Fruit fly (Drosophila melanogaster) whole organism, embryonic: ENCODE measurements around the gene CG13622.
A peak's percentile ranks its signal among the peaks of the same experiment; 100 is the strongest.

Experiments
- CG11247 ChIP-seq: fragments of 200-800 bp; sonication (Bioruptor generic); IDR thresholded peaks from 2 replicates; pipeline ENCODE4 v1.3.6; 2022; ENCODE audit warnings: missing biosample characterization, missing genetic modification characterization
- CG11560 ChIP-seq: fragments of 200-800 bp; sonication (Bioruptor generic); IDR thresholded peaks from 3 replicates; pipeline ENCODE4 v1.3.6; 2022; ENCODE audit warnings: missing biosample characterization, missing genetic modification characterization
- CG11723 ChIP-seq: fragments of 200-800 bp; sonication (Bioruptor generic); optimal IDR thresholded peaks from 2 replicates; lab custom pipeline; 2017; ENCODE audit warnings: missing biosample characterization, mild to moderate bottlenecking, missing genetic modification characterization
- CG1233 ChIP-seq: fragments of 200-800 bp; sonication (Bioruptor generic); optimal IDR thresholded peaks from 4 replicates; lab custom pipeline; 2018; ENCODE audit warnings: missing biosample characterization, mild to moderate bottlenecking, missing genetic modification characterization
- CG15269 ChIP-seq: fragments of 200-800 bp; sonication (Bioruptor generic); optimal IDR thresholded peaks from 2 replicates; lab custom pipeline; 2018; ENCODE audit warnings: missing biosample characterization, mild to moderate bottlenecking, missing genetic modification characterization, moderate library complexity
- CG16779 ChIP-seq: fragments of 200-800 bp; sonication (Bioruptor generic); IDR thresholded peaks from 2 replicates; pipeline ENCODE4 v1.3.6; 2022; ENCODE audit warnings: missing biosample characterization, missing genetic modification characterization
- CG16813 ChIP-seq: fragments of 200-800 bp; sonication (Bioruptor generic); IDR thresholded peaks from 3 replicates; pipeline ENCODE4 v1.3.6; 2022; ENCODE audit warnings: missing biosample characterization, missing genetic modification characterization; ENCODE audit not compliant: partially characterized antibody
- CG18011 ChIP-seq: fragments of 200-800 bp; sonication (Bioruptor generic); optimal IDR thresholded peaks from 2 replicates; lab custom pipeline; 2017; ENCODE audit warnings: missing biosample characterization, missing genetic modification characterization, mild to moderate bottlenecking, moderate library complexity, missing genotype
- CG18262 ChIP-seq: fragments of 200-800 bp; optimal IDR thresholded peaks from 3 replicates; lab custom pipeline; 2019; ENCODE audit warnings: missing biosample characterization, mild to moderate bottlenecking, missing genetic modification characterization, moderate library complexity
- CG1832 ChIP-seq: fragments of 200-800 bp; sonication (Bioruptor generic); optimal IDR thresholded peaks from 2 replicates; lab custom pipeline; 2017; ENCODE audit warnings: missing biosample characterization, mild to moderate bottlenecking, missing genetic modification characterization, inconsistent platforms
- CG2116 ChIP-seq: fragments of 200-800 bp; sonication (Bioruptor generic); optimal IDR thresholded peaks from 3 replicates; lab custom pipeline; 2018; ENCODE audit warnings: missing biosample characterization, mild to moderate bottlenecking, missing genetic modification characterization
- CG2120 ChIP-seq: fragments of 200-800 bp; sonication (Bioruptor generic); optimal IDR thresholded peaks from 3 replicates; lab custom pipeline; 2016; ENCODE audit warnings: missing biosample characterization, missing genetic modification characterization
- CG33213 ChIP-seq: fragments of 200-800 bp; sonication (Bioruptor generic); optimal IDR thresholded peaks from 3 replicates; lab custom pipeline; 2016; ENCODE audit warnings: missing biosample characterization, missing genetic modification characterization
- CG3847 ChIP-seq: fragments of 200-800 bp; sonication (Bioruptor generic); IDR thresholded peaks from 2 replicates; pipeline ENCODE4 v1.3.6; 2022; ENCODE audit warnings: missing biosample characterization, missing genetic modification characterization
- CG4424 ChIP-seq: fragments of 200-800 bp; sonication (Bioruptor generic); optimal IDR thresholded peaks from 3 replicates; lab custom pipeline; 2016; ENCODE audit warnings: missing biosample characterization, missing genetic modification characterization
- CG4854 ChIP-seq: fragments of 200-800 bp; sonication (Bioruptor generic); optimal IDR thresholded peaks from 2 replicates; lab custom pipeline; 2016; ENCODE audit warnings: missing biosample characterization, missing genetic modification characterization, inconsistent platforms
- CG5245 ChIP-seq: fragments of 200-800 bp; sonication (Bioruptor generic); optimal IDR thresholded peaks from 3 replicates; lab custom pipeline; 2016; ENCODE audit warnings: missing biosample characterization, missing genetic modification characterization
- CG7556 ChIP-seq: fragments of 200-800 bp; sonication (Bioruptor generic); optimal IDR thresholded peaks from 2 replicates; lab custom pipeline; 2017; ENCODE audit warnings: missing biosample characterization, mild to moderate bottlenecking, missing genetic modification characterization
- Camta ChIP-seq: fragments of 200-800 bp; sonication (Bioruptor generic); optimal IDR thresholded peaks from 2 replicates; lab custom pipeline; 2016; ENCODE audit warnings: missing biosample characterization, missing genetic modification characterization
- D19A ChIP-seq: fragments of 200-800 bp; optimal IDR thresholded peaks from 3 replicates; lab custom pipeline; 2019; ENCODE audit warnings: missing biosample characterization, mild to moderate bottlenecking, missing genetic modification characterization, moderate library complexity
- Doc2 ChIP-seq: fragments of 200-800 bp; sonication (Bioruptor generic); IDR thresholded peaks from 2 replicates; pipeline ENCODE4 v1.3.6; 2022; ENCODE audit warnings: missing biosample characterization, missing genetic modification characterization
- Eip74EF ChIP-seq, 2 experiments: fragments of 200-800 bp in 1 of 2; fragments of >200 bp in 1 of 2; sonication (Bioruptor generic) in 1 of 2; optimal IDR thresholded peaks; 2 replicates each; lab custom pipeline; 2017 to 2019; ENCODE audit warnings: missing biosample characterization in 2 of 2, missing genetic modification characterization in 2 of 2, mild to moderate bottlenecking in 1 of 2, moderate library complexity in 1 of 2
- Elba2 ChIP-seq: fragments of 200-800 bp; sonication (Bioruptor generic); optimal IDR thresholded peaks from 3 replicates; lab custom pipeline; 2016; ENCODE audit warnings: missing biosample characterization, missing genetic modification characterization
- Hmr ChIP-seq: fragments of 200-800 bp; sonication (Bioruptor generic); optimal IDR thresholded peaks from 3 replicates; lab custom pipeline; 2017; ENCODE audit warnings: mild to moderate bottlenecking, missing biosample characterization, missing genetic modification reagents, missing genetic modification characterization
- MESR4 ChIP-seq: fragments of 200-800 bp; sonication (Bioruptor generic); optimal IDR thresholded peaks from 2 replicates; lab custom pipeline; 2018; ENCODE audit warnings: missing biosample characterization, mild to moderate bottlenecking, missing genetic modification characterization, moderate library complexity
- Myb ChIP-seq: fragments of 200-800 bp; sonication (Bioruptor generic); optimal IDR thresholded peaks from 2 replicates; lab custom pipeline; 2016; ENCODE audit warnings: missing biosample characterization, missing genetic modification characterization
- Nf-YB ChIP-seq: fragments of 200-800 bp; sonication (Bioruptor generic); optimal IDR thresholded peaks from 3 replicates; lab custom pipeline; 2019; ENCODE audit warnings: missing biosample characterization, mild to moderate bottlenecking, missing genetic modification characterization, moderate library complexity
- Opbp ChIP-seq: fragments of 200-800 bp; sonication (Bioruptor generic); IDR thresholded peaks from 3 replicates; pipeline ENCODE4 v1.3.6; 2022; ENCODE audit warnings: missing biosample characterization, missing genetic modification characterization; ENCODE audit not compliant: partially characterized antibody
- PHDP ChIP-seq: fragments of 200-800 bp; sonication (Bioruptor generic); optimal IDR thresholded peaks from 3 replicates; lab custom pipeline; 2018; ENCODE audit warnings: missing biosample characterization, mild to moderate bottlenecking, missing genetic modification characterization, moderate library complexity
- Sin3A ChIP-seq: fragments of >200 bp; optimal IDR thresholded peaks from 2 replicates; lab custom pipeline; 2018
- al ChIP-seq: fragments of 200-800 bp; sonication (Bioruptor generic); IDR thresholded peaks from 2 replicates; pipeline ENCODE4 v1.3.6; 2022; ENCODE audit warnings: missing biosample characterization, missing genetic modification characterization
- amos ChIP-seq: fragments of 200-800 bp; sonication (Bioruptor generic); IDR thresholded peaks from 2 replicates; pipeline ENCODE4 v1.3.6; 2022; ENCODE audit warnings: missing biosample characterization, missing genetic modification characterization; ENCODE audit not compliant: partially characterized antibody
- ase ChIP-seq: fragments of 200-800 bp; sonication (Bioruptor generic); IDR thresholded peaks from 3 replicates; pipeline ENCODE4 v1.3.6; 2022; ENCODE audit warnings: missing biosample characterization, missing genetic modification characterization
- ash1 ChIP-seq: fragments of 200-800 bp; sonication (Bioruptor generic); optimal IDR thresholded peaks from 2 replicates; lab custom pipeline; 2018; ENCODE audit warnings: missing biosample characterization, mild to moderate bottlenecking, missing genetic modification characterization
- bowl ChIP-seq: fragments of 200-800 bp; sonication (Bioruptor generic); IDR thresholded peaks from 2 replicates; pipeline ENCODE4 v1.3.6; 2022; ENCODE audit warnings: missing biosample characterization, missing genetic modification characterization
- cg ChIP-seq: fragments of 200-800 bp; sonication (Bioruptor generic); optimal IDR thresholded peaks from 3 replicates; lab custom pipeline; 2019; ENCODE audit warnings: missing biosample characterization, mild to moderate bottlenecking, missing genetic modification characterization, moderate library complexity
- crp ChIP-seq, 2 experiments: fragments of 200-800 bp; sonication (Bioruptor generic); optimal IDR thresholded peaks; 2 replicates in 1 of 2; 3 replicates in 1 of 2; lab custom pipeline; 2017; ENCODE audit warnings: missing biosample characterization in 2 of 2, missing genetic modification characterization in 2 of 2, mild to moderate bottlenecking in 1 of 2, moderate library complexity in 1 of 2
- dmrt99B ChIP-seq: fragments of 200-800 bp; sonication (Bioruptor generic); optimal IDR thresholded peaks from 2 replicates; lab custom pipeline; 2018; ENCODE audit warnings: missing biosample characterization, mild to moderate bottlenecking, missing genetic modification characterization, moderate library complexity
- ewg ChIP-seq: fragments of 200-800 bp; sonication (Bioruptor generic); optimal IDR thresholded peaks from 3 replicates; lab custom pipeline; 2017; ENCODE audit warnings: mild to moderate bottlenecking, missing biosample characterization, missing genetic modification reagents, missing genetic modification characterization
- grau ChIP-seq: fragments of 200-800 bp; optimal IDR thresholded peaks from 3 replicates; lab custom pipeline; 2019; ENCODE audit warnings: missing biosample characterization, mild to moderate bottlenecking, missing genetic modification characterization, moderate library complexity
- gro ChIP-seq: fragments of 200-800 bp; sonication (Bioruptor generic); optimal IDR thresholded peaks from 2 replicates; lab custom pipeline; 2016; ENCODE audit warnings: missing biosample characterization, missing genetic modification characterization
- ham ChIP-seq: fragments of 200-800 bp; sonication (Bioruptor generic); IDR thresholded peaks from 2 replicates; pipeline ENCODE4 v1.3.6; 2022; ENCODE audit warnings: missing biosample characterization, missing genetic modification characterization
- insv ChIP-seq, 2 experiments: fragments of 200-800 bp; sonication (Bioruptor generic); optimal IDR thresholded peaks; 3 replicates each; lab custom pipeline; 2016 to 2018; ENCODE audit warnings: missing biosample characterization in 2 of 2, missing genetic modification characterization in 2 of 2
- run ChIP-seq: fragments of 200-800 bp; sonication (Bioruptor generic); optimal IDR thresholded peaks from 3 replicates; lab custom pipeline; 2018; ENCODE audit warnings: missing biosample characterization, mild to moderate bottlenecking, missing genetic modification characterization
- sc ChIP-seq, 3 experiments: fragments of >200 bp in 2 of 3; fragments of 200-800 bp in 1 of 3; sonication (Bioruptor generic) in 1 of 3; optimal IDR thresholded peaks; 2 replicates in 2 of 3; 3 replicates in 1 of 3; lab custom pipeline; 2017; ENCODE audit warnings: mild to moderate bottlenecking in 1 of 3, missing biosample characterization in 1 of 3, missing genetic modification characterization in 1 of 3, missing genetic modification reagents in 1 of 3
- slou ChIP-seq: fragments of 200-800 bp; sonication (Bioruptor generic); optimal IDR thresholded peaks from 3 replicates; lab custom pipeline; 2016; ENCODE audit warnings: missing biosample characterization, missing genetic modification characterization
- slp2 ChIP-seq: fragments of 200-800 bp; sonication (Bioruptor generic); optimal IDR thresholded peaks from 2 replicates; lab custom pipeline; 2016; ENCODE audit warnings: missing biosample characterization, missing genetic modification characterization
- sna ChIP-seq: fragments of 200-800 bp; sonication (Bioruptor generic); IDR thresholded peaks from 2 replicates; pipeline ENCODE4 v1.3.6; 2022; ENCODE audit warnings: missing biosample characterization, missing genetic modification characterization; ENCODE audit not compliant: partially characterized antibody
- vfl ChIP-seq: fragments of 200-800 bp; sonication (Bioruptor generic); optimal IDR thresholded peaks from 2 replicates; lab custom pipeline; 2016; ENCODE audit warnings: missing biosample characterization, missing genetic modification characterization
- zfh2 ChIP-seq: fragments of 200-800 bp; sonication (Bioruptor generic); optimal IDR thresholded peaks from 2 replicates; lab custom pipeline; 2016; ENCODE audit warnings: missing biosample characterization, missing genetic modification characterization

CG13622 gene

dm6 chr3R:24567427-24567771 is 43.9 kb upstream of the CG13622 start (continued):
- TF ChIP-seq crp (GFP tag; optimal IDR thresholded peaks at IDR 0.05; lab: Kevin White, UChicago), result peak in 1 of 2 experiments; percentile 30
- TF ChIP-seq cg (GFP tag; lab: Kevin White, UChicago), result no peak
- TF ChIP-seq Opbp (GFP tag; lab: Robert Waterston, UW), result no peak
- peak; percentile 86 for TF ChIP-seq Camta
- TF ChIP-seq amos, result no peak
- no peak for TF ChIP-seq ash1 (GFP tag; lab: Kevin White, UChicago)
- peak; percentile 73 for TF ChIP-seq CG18011 (GFP tag; lab: Kevin White, UChicago)
- peak; percentile 90 for TF ChIP-seq dmrt99B (tag; lab: Kevin White, UChicago)
- TF ChIP-seq CG7556 (GFP tag; lab: Kevin White, UChicago), result peak; percentile 83
- TF ChIP-seq CG4854 (GFP tag; lab: Kevin White, UChicago), result peak; percentile 82
- peak; percentile 92 for TF ChIP-seq CG2120
- peak; percentile 91 for TF ChIP-seq CG15269 (tag; lab: Kevin White, UChicago)
- TF ChIP-seq ham (GFP tag; lab: Robert Waterston, UW), result peak; percentile 69; the same call in 1 of the 2 replicates
- TF ChIP-seq MESR4 (GFP tag; lab: Kevin White, UChicago), result peak; percentile 18
- peak; percentile 79; the same call in 2 of the 3 replicates for TF ChIP-seq ase (GFP tag; lab: Robert Waterston, UW)
- peak; percentile 47 for TF ChIP-seq CG2116 (GFP tag; lab: Kevin White, UChicago)
- TF ChIP-seq Elba2, result no peak
- TF ChIP-seq CG16779 (GFP tag; lab: Robert Waterston, UW), result peak; percentile 75
- no peak for TF ChIP-seq Sin3A (lab: Kevin White, UChicago)
- TF ChIP-seq insv (GFP tag; optimal IDR thresholded peaks at IDR 0.05; lab: Kevin White, UChicago), result no peak
- TF ChIP-seq gro (GFP tag; lab: Kevin White, UChicago), result peak; percentile 93
- peak; percentile 79 for TF ChIP-seq slp2 (GFP tag; lab: Kevin White, UChicago)
- no peak for TF ChIP-seq CG11560 (tag; lab: Robert Waterston, UW)
- peak; percentile 91 for TF ChIP-seq PHDP (tag; lab: Kevin White, UChicago)
- TF ChIP-seq vfl (GFP tag; lab: Kevin White, UChicago), result peak; percentile 77
- peak; percentile 80 for TF ChIP-seq CG11723
- TF ChIP-seq bowl, result peak; percentile 77
- TF ChIP-seq sc (optimal IDR thresholded peaks at IDR 0.05; lab: Kevin White, UChicago), result no peak
- TF ChIP-seq sc (GFP tag; optimal IDR thresholded peaks at IDR 0.05; lab: Kevin White, UChicago), result peak; percentile 66
- TF ChIP-seq Hmr (GFP tag; lab: Kevin White, UChicago), result peak; percentile 88
- TF ChIP-seq Eip74EF (GFP tag; optimal IDR thresholded peaks at IDR 0.05; lab: Kevin White, UChicago), result peak in 1 of 2 experiments; percentile 84
- no peak; the same call in 1 of the 2 replicates for TF ChIP-seq Doc2
- no peak for TF ChIP-seq CG1832
- TF ChIP-seq run (tag; lab: Kevin White, UChicago), result peak; percentile 74
- peak; percentile 81 for TF ChIP-seq slou
- TF ChIP-seq CG3847 (GFP tag; lab: Robert Waterston, UW), result peak; percentile 78
- peak; percentile 87 for TF ChIP-seq CG33213
- peak; percentile 82 for TF ChIP-seq CG1233 (GFP tag; lab: Kevin White, UChicago)
- peak; percentile 79 for TF ChIP-seq CG4424 (GFP tag; lab: Kevin White, UChicago)
- peak; percentile 73 for TF ChIP-seq Myb (GFP tag; lab: Kevin White, UChicago)
- TF ChIP-seq Nf-YB (GFP tag; lab: Kevin White, UChicago), result peak; percentile 46
- peak; percentile 87 for TF ChIP-seq grau
- TF ChIP-seq zfh2 (GFP tag; lab: Kevin White, UChicago), result peak; percentile 91
- peak; percentile 78 for TF ChIP-seq al (GFP tag; lab: Robert Waterston, UW)
- peak; percentile 85 for TF ChIP-seq CG11247 (GFP tag; lab: Robert Waterston, UW)
- TF ChIP-seq sna (GFP tag; lab: Robert Waterston, UW), result no peak
- TF ChIP-seq CG16813, result no peak
- peak; percentile 86 for TF ChIP-seq CG5245 (GFP tag; lab: Kevin White, UChicago)
- peak; percentile 77 for TF ChIP-seq CG18262 (tag; lab: Kevin White, UChicago)
- peak; percentile 64 for TF ChIP-seq D19A (tag; lab: Kevin White, UChicago)
- TF ChIP-seq ewg (GFP tag; lab: Kevin White, UChicago), result peak; percentile 75
